Worm (Caenorhabditis elegans) whole organism, L2 larva: ENCODE measurements around the gene srh-76.

Experiments used
- C34F6.9 ChIP-seq: fragments of 150-350 bp; optimal IDR thresholded peaks from 2 replicates; lab custom pipeline; 2014; ENCODE audit warnings: missing biosample characterization, missing genetic modification characterization
- F13H6.1 ChIP-seq: sonication (generic microtip); optimal IDR thresholded peaks from 2 replicates; lab custom pipeline; 2016; ENCODE audit warnings: missing genetic modification characterization, missing compliant biosample characterization
- R02D3.7 ChIP-seq: fragments of 150-350 bp; optimal IDR thresholded peaks from 2 replicates; lab custom pipeline; 2014; ENCODE audit warnings: missing biosample characterization, missing genetic modification characterization
- Y55F3AM.14 ChIP-seq: fragments of 200-800 bp; sonication (Bioruptor generic); optimal IDR thresholded peaks from 2 replicates; lab custom pipeline; 2018; ENCODE audit warnings: mild to moderate bottlenecking, missing genetic modification characterization, missing compliant biosample characterization
- ZK546.5 ChIP-seq: sonication (generic microtip); optimal IDR thresholded peaks from 2 replicates; lab custom pipeline; 2017; ENCODE audit warnings: missing biosample characterization, missing genetic modification characterization
- aly-2 ChIP-seq: fragments of 150-350 bp; optimal IDR thresholded peaks from 2 replicates; lab custom pipeline; 2014; ENCODE audit warnings: missing biosample characterization, missing genetic modification characterization
- ama-1 ChIP-seq: fragments of 150-350 bp; optimal IDR thresholded peaks from 2 replicates; lab custom pipeline; 2018; ENCODE audit warnings: inconsistent platforms
- blmp-1 ChIP-seq: sonication (generic microtip); optimal IDR thresholded peaks from 2 replicates; lab custom pipeline; 2017; ENCODE audit warnings: missing genetic modification characterization, mild to moderate bottlenecking, missing compliant biosample characterization, antibody characterized with exemption, moderate library complexity; ENCODE audit not compliant: insufficient read depth
- ceh-16 ChIP-seq: fragments of 150-350 bp; optimal IDR thresholded peaks from 2 replicates; lab custom pipeline; 2014; ENCODE audit warnings: missing biosample characterization, missing genetic modification characterization
- ceh-82 ChIP-seq: fragments of 150-350 bp; optimal IDR thresholded peaks from 2 replicates; lab custom pipeline; 2014; ENCODE audit warnings: missing biosample characterization, missing genetic modification characterization
- crh-2 ChIP-seq: sonication (generic microtip); optimal IDR thresholded peaks from 2 replicates; lab custom pipeline; 2017; ENCODE audit warnings: missing biosample characterization, missing genetic modification characterization
- dmd-4 ChIP-seq: sonication (generic microtip); optimal IDR thresholded peaks from 2 replicates; lab custom pipeline; 2017; ENCODE audit warnings: missing biosample characterization, missing genetic modification characterization
- egl-27 ChIP-seq: sonication (generic microtip); optimal IDR thresholded peaks from 3 replicates; lab custom pipeline; 2017; ENCODE audit warnings: missing biosample characterization, missing genetic modification reagents, missing genetic modification characterization
- elt-3 ChIP-seq: sonication (generic microtip); optimal IDR thresholded peaks from 2 replicates; lab custom pipeline; 2017; ENCODE audit warnings: missing biosample characterization, missing genetic modification characterization
- fos-1 ChIP-seq: fragments of 150-350 bp; optimal IDR thresholded peaks from 2 replicates; lab custom pipeline; 2014; ENCODE audit warnings: missing biosample characterization, missing genetic modification characterization
- gmeb-1 ChIP-seq: fragments of 150-350 bp; optimal IDR thresholded peaks from 2 replicates; lab custom pipeline; 2014; ENCODE audit warnings: missing biosample characterization, missing genetic modification characterization
- lin-11 ChIP-seq: fragments of 150-350 bp; sonication (generic microtip); optimal IDR thresholded peaks from 2 replicates; lab custom pipeline; 2014; ENCODE audit warnings: missing biosample characterization, missing genetic modification characterization, inconsistent platforms, mixed read lengths
- lin-13 ChIP-seq: fragments of 150-350 bp; optimal IDR thresholded peaks from 2 replicates; lab custom pipeline; 2014; ENCODE audit warnings: missing biosample characterization, missing genetic modification reagents, missing genetic modification characterization
- lin-39 ChIP-seq: fragments of 150-350 bp; optimal IDR thresholded peaks from 2 replicates; lab custom pipeline; 2014; ENCODE audit warnings: missing biosample characterization, missing genetic modification reagents, missing genetic modification characterization
- lsy-2 ChIP-seq, 2 experiments: fragments of 150-350 bp in 1 of 2; sonication (generic microtip) in 1 of 2; optimal IDR thresholded peaks; 2 replicates each; lab custom pipeline; 2014 to 2017; ENCODE audit warnings: missing biosample characterization in 2 of 2, missing genetic modification characterization in 2 of 2
- mbf-1 ChIP-seq: sonication (generic microtip); optimal IDR thresholded peaks from 2 replicates; lab custom pipeline; 2017; ENCODE audit warnings: missing biosample characterization, missing genetic modification characterization
- mdl-1 ChIP-seq, 2 experiments: fragments of 150-350 bp in 1 of 2; sonication (generic microtip) in 1 of 2; optimal IDR thresholded peaks; 2 replicates each; lab custom pipeline; 2017; ENCODE audit warnings: missing biosample characterization in 2 of 2, missing genetic modification characterization in 2 of 2
- nhr-10 ChIP-seq: sonication (generic microtip); optimal IDR thresholded peaks from 2 replicates; lab custom pipeline; 2017; ENCODE audit warnings: missing biosample characterization, missing genetic modification characterization
- nhr-11 ChIP-seq: fragments of 150-350 bp; optimal IDR thresholded peaks from 2 replicates; lab custom pipeline; 2014; ENCODE audit warnings: missing biosample characterization, missing genetic modification characterization
- nhr-12 ChIP-seq: fragments of 150-350 bp; optimal IDR thresholded peaks from 2 replicates; lab custom pipeline; 2014; ENCODE audit warnings: missing biosample characterization, missing genetic modification characterization
- nhr-129 ChIP-seq: fragments of 150-350 bp; optimal IDR thresholded peaks from 2 replicates; lab custom pipeline; 2014; ENCODE audit warnings: missing biosample characterization, missing genetic modification characterization
- nhr-21 ChIP-seq: fragments of 150-350 bp; optimal IDR thresholded peaks from 2 replicates; lab custom pipeline; 2014; ENCODE audit warnings: missing biosample characterization, missing genetic modification characterization
- nhr-23 ChIP-seq: fragments of 150-350 bp; optimal IDR thresholded peaks from 2 replicates; lab custom pipeline; 2014; ENCODE audit warnings: missing biosample characterization, missing genetic modification reagents, missing genetic modification characterization
- nhr-237 ChIP-seq: fragments of 150-350 bp; optimal IDR thresholded peaks from 2 replicates; lab custom pipeline; 2014; ENCODE audit warnings: missing biosample characterization, missing genetic modification characterization
- nhr-25 ChIP-seq: fragments of 150-350 bp; sonication (generic microtip); optimal IDR thresholded peaks from 3 replicates; lab custom pipeline; 2014; ENCODE audit warnings: missing biosample characterization, missing genetic modification characterization
- nhr-6 ChIP-seq: fragments of 150-350 bp; optimal IDR thresholded peaks from 2 replicates; lab custom pipeline; 2014; ENCODE audit warnings: missing biosample characterization, missing genetic modification characterization
- nhr-77 ChIP-seq: fragments of 150-350 bp; optimal IDR thresholded peaks from 2 replicates; lab custom pipeline; 2014; ENCODE audit warnings: missing biosample characterization, missing genetic modification characterization
- peb-1 ChIP-seq: fragments of 150-350 bp; optimal IDR thresholded peaks from 2 replicates; lab custom pipeline; 2014; ENCODE audit warnings: missing biosample characterization, missing genetic modification characterization
- sem-4 ChIP-seq: fragments of 150-350 bp; optimal IDR thresholded peaks from 2 replicates; lab custom pipeline; 2014; ENCODE audit warnings: missing biosample characterization, missing genetic modification reagents, missing genetic modification characterization
- skn-1 ChIP-seq: sonication (generic microtip); optimal IDR thresholded peaks from 2 replicates; lab custom pipeline; 2017; ENCODE audit warnings: missing biosample characterization, missing genetic modification characterization
- sma-3 ChIP-seq: sonication (generic microtip); optimal IDR thresholded peaks from 2 replicates; lab custom pipeline; 2016; ENCODE audit warnings: missing genetic modification reagents, missing genetic modification characterization, missing compliant biosample characterization
- sma-9 ChIP-seq, 2 experiments: fragments of 150-350 bp in 1 of 2; sonication (generic microtip) in 1 of 2; optimal IDR thresholded peaks; 2 replicates each; lab custom pipeline; 2014 to 2016; ENCODE audit warnings: missing genetic modification characterization in 2 of 2, mild to moderate bottlenecking in 1 of 2, missing biosample characterization in 1 of 2, missing compliant biosample characterization in 1 of 2, missing genetic modification reagents in 1 of 2, moderate library complexity in 1 of 2
- snpc-4 ChIP-seq: fragments of 150-350 bp; optimal IDR thresholded peaks from 2 replicates; lab custom pipeline; 2014; ENCODE audit warnings: missing biosample characterization, missing genetic modification characterization
- unc-39 ChIP-seq: fragments of 150-350 bp; optimal IDR thresholded peaks from 2 replicates; lab custom pipeline; 2014; ENCODE audit warnings: missing biosample characterization, missing genetic modification characterization
- zag-1 ChIP-seq: fragments of 150-350 bp; optimal IDR thresholded peaks from 2 replicates; lab custom pipeline; 2014; ENCODE audit warnings: missing biosample characterization, missing genetic modification characterization
- ztf-1 ChIP-seq: fragments of 200-800 bp; sonication (Bioruptor generic); conservative IDR thresholded peaks from 2 replicates; pipeline ENCODE4 v1.3.6; 2022; ENCODE audit warnings: missing genetic modification characterization, missing compliant biosample characterization
- ztf-11 ChIP-seq: sonication (generic microtip); optimal IDR thresholded peaks from 2 replicates; lab custom pipeline; 2017; ENCODE audit warnings: missing biosample characterization, missing genetic modification characterization
- ztf-4 ChIP-seq: fragments of 150-350 bp; optimal IDR thresholded peaks from 2 replicates; lab custom pipeline; 2014; ENCODE audit warnings: missing biosample characterization, missing genetic modification characterization

srh-76 gene

ce11 chrV:5838576-5839366 is 5.1 kb downstream of the srh-76 start, which contains the start of gene F26F12.2:
TSS of gene F26F12.2 (minus strand) at chrV:5838613.
- TF ChIP-seq nhr-25 (peak; percentile 76), lin-13 (GFP tag; lab: Kevin White, UChicago) (no peak), ceh-82 (tag; lab: Kevin White, UChicago) (no peak), F13H6.1 (tag; lab: Kevin White, UChicago) (no peak), C34F6.9 (tag; lab: Kevin White, UChicago) (peak; percentile 30), gmeb-1 (tag; lab: Kevin White, UChicago) (no peak), egl-27 (no peak), ama-1 (peak; percentile 77), lsy-2 (tag; optimal IDR thresholded peaks at IDR 0.05; lab: Kevin White, UChicago) (peak in 1 of 2 experiments; percentile 6), blmp-1 (peak; percentile 58), nhr-77 (tag; lab: Kevin White, UChicago) (no peak), nhr-129 (tag; lab: Kevin White, UChicago) (peak; percentile 17), R02D3.7 (tag; lab: Kevin White, UChicago) (no peak), nhr-23 (tag; lab: Kevin White, UChicago) (no peak), ztf-11 (tag; lab: Kevin White, UChicago) (no peak), mbf-1 (no peak), peb-1 (tag; lab: Kevin White, UChicago) (no peak), ztf-4 (peak; percentile 47), sma-9 (GFP tag; optimal IDR thresholded peaks at IDR 0.05; lab: Kevin White, UChicago) (no peak), sma-9 (tag; optimal IDR thresholded peaks at IDR 0.05; lab: Kevin White, UChicago) (no peak), sma-3 (GFP tag; lab: Kevin White, UChicago) (peak; percentile 2), lin-39 (tag; lab: Kevin White, UChicago) (no peak)

ce11 chrV:5840939-5841338 is 7.3 kb downstream of the srh-76 start:
- TF ChIP-seq ztf-1 (GFP tag; lab: Robert Waterston, UW), result 0 out of 2 replicates have a peak, but pooled peaks have one; percentile 32
- TF ChIP-seq lin-39 (tag; lab: Kevin White, UChicago), result no peak
- TF ChIP-seq nhr-129 (tag; lab: Kevin White, UChicago), result peak; percentile 4
- no peak for TF ChIP-seq ceh-16

ce11 chrV:5842507-5843144 is 9.0 kb downstream of the srh-76 start:
- no peak for TF ChIP-seq ztf-11 (tag; lab: Kevin White, UChicago)
- no peak for TF ChIP-seq nhr-11 (tag; lab: Kevin White, UChicago)
- no peak for TF ChIP-seq aly-2 (tag; lab: Kevin White, UChicago)
- TF ChIP-seq nhr-12, result no peak
- peak; percentile 26 for TF ChIP-seq F13H6.1 (tag; lab: Kevin White, UChicago)
- TF ChIP-seq skn-1 (tag; lab: Kevin White, UChicago), result no peak
- no peak for TF ChIP-seq nhr-23 (tag; lab: Kevin White, UChicago)
- no peak for TF ChIP-seq ceh-82 (tag; lab: Kevin White, UChicago)
- TF ChIP-seq nhr-77 (tag; lab: Kevin White, UChicago), result no peak
- TF ChIP-seq ZK546.5 (tag; lab: Kevin White, UChicago), result no peak
- TF ChIP-seq nhr-6 (tag; lab: Kevin White, UChicago), result no peak
- no peak for TF ChIP-seq lin-11 (tag; lab: Kevin White, UChicago)
- TF ChIP-seq mdl-1 (tag; optimal IDR thresholded peaks at IDR 0.05; lab: Kevin White, UChicago), result no peak
- peak; percentile 60 for TF ChIP-seq sma-9 (GFP tag; optimal IDR thresholded peaks at IDR 0.05; lab: Kevin White, UChicago)
- no peak for TF ChIP-seq sma-9 (tag; optimal IDR thresholded peaks at IDR 0.05; lab: Kevin White, UChicago)
- no peak for TF ChIP-seq elt-3 (tag; lab: Kevin White, UChicago)
- TF ChIP-seq sem-4 (tag; lab: Kevin White, UChicago), result no peak
- no peak for TF ChIP-seq nhr-21 (tag; lab: Kevin White, UChicago)
- no peak for TF ChIP-seq lsy-2 (tag; optimal IDR thresholded peaks at IDR 0.05; lab: Kevin White, UChicago)
- peak; percentile 89 for TF ChIP-seq ama-1
- no peak for TF ChIP-seq fos-1 (tag; lab: Kevin White, UChicago)
- TF ChIP-seq snpc-4 (tag; lab: Kevin White, UChicago), result no peak
- TF ChIP-seq nhr-237 (tag; lab: Kevin White, UChicago), result no peak
- TF ChIP-seq lin-13 (GFP tag; lab: Kevin White, UChicago), result no peak
- TF ChIP-seq nhr-129 (tag; lab: Kevin White, UChicago), result peak; percentile 17
- TF ChIP-seq Y55F3AM.14 (GFP tag; lab: Kevin White, UChicago), result no peak
- no peak for TF ChIP-seq crh-2 (tag; lab: Kevin White, UChicago)
- TF ChIP-seq dmd-4 (tag; lab: Kevin White, UChicago), result no peak
- no peak for TF ChIP-seq nhr-10 (tag; lab: Kevin White, UChicago)
- no peak for TF ChIP-seq zag-1 (tag; lab: Kevin White, UChicago)
- TF ChIP-seq R02D3.7 (tag; lab: Kevin White, UChicago), result no peak
- no peak for TF ChIP-seq unc-39 (tag; lab: Kevin White, UChicago)
- no peak for TF ChIP-seq sma-3 (GFP tag; lab: Kevin White, UChicago)
- TF ChIP-seq mbf-1, result no peak
